Worm (Caenorhabditis elegans) whole organism, L4/young adult: ENCODE data around the gene ZK856.19.

Experiments used
- W03F9.2 ChIP-seq: fragments of 150-350 bp; optimal IDR thresholded peaks from 2 replicates; lab custom pipeline; 2014; ENCODE audit warnings: missing biosample characterization, missing genetic modification characterization
- him-1 ChIP-seq: sonication (generic microtip); optimal IDR thresholded peaks from 2 replicates; lab custom pipeline; 2016; ENCODE audit warnings: missing genotype, missing genetic modification reagents, missing genetic modification characterization, missing compliant biosample characterization

DNA sequence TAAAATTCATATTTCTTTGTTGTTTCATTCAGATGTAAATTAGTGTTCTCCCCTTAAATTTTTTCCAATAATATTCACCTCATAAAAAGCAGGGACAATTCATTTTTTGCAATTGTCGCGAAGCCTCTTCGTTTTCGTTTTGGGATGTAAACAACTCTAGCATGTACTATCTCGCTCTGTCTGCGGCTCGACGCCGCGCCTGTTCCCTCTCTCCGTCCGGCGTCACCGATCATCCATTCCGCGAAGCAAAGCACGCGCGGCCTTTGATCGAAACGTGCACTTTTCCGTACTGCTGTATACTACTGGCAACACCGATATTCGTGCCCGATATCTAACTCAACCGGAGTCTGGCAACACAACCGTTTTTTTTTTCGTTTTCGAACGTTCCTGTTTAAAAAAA is 42.3 kb upstream of the ZK856.19 start:
- no peak for TF ChIP-seq W03F9.2
- TF ChIP-seq him-1 (tag; lab: Kevin White, UChicago), result no peak
